Worm (Caenorhabditis elegans) whole organism, mixed stage, embryonic: ENCODE measurements around the gene fbxa-176.
A peak's percentile ranks its signal among the peaks of the same experiment; 100 is the strongest.

ENCODE experiments used
- M03D4.4 ChIP-seq: sonication (generic microtip); optimal IDR thresholded peaks from 2 replicates; lab custom pipeline; 2017; ENCODE audit warnings: mild to moderate bottlenecking, missing genetic modification characterization, missing compliant biosample characterization
- blmp-1 ChIP-seq: fragments of 150-350 bp; optimal IDR thresholded peaks from 2 replicates; lab custom pipeline; 2014; ENCODE audit warnings: missing biosample characterization, missing genetic modification characterization
- ceh-39 ChIP-seq: fragments of 150-350 bp; optimal IDR thresholded peaks from 2 replicates; lab custom pipeline; 2014; ENCODE audit warnings: missing biosample characterization, missing genetic modification characterization
- ceh-43 ChIP-seq: fragments of 200-800 bp; sonication (Bioruptor generic); optimal IDR thresholded peaks from 2 replicates; lab custom pipeline; 2018; ENCODE audit warnings: mild to moderate bottlenecking, missing genetic modification characterization, moderate library complexity, missing compliant biosample characterization
- ceh-83 ChIP-seq: fragments of 200-800 bp; sonication (Bioruptor generic); optimal IDR thresholded peaks from 2 replicates; lab custom pipeline; 2018; ENCODE audit warnings: mild to moderate bottlenecking, missing genetic modification characterization, missing compliant biosample characterization
- ces-1 ChIP-seq: fragments of 150-350 bp; optimal IDR thresholded peaks from 2 replicates; lab custom pipeline; 2014; ENCODE audit warnings: missing biosample characterization, missing genetic modification reagents, missing genetic modification characterization
- cnd-1 ChIP-seq: fragments of 200-800 bp; sonication (Bioruptor generic); optimal IDR thresholded peaks from 2 replicates; lab custom pipeline; 2018; ENCODE audit warnings: mild to moderate bottlenecking, missing genetic modification characterization, missing compliant biosample characterization
- drap-1 ChIP-seq: fragments of 200-800 bp; sonication (Bioruptor generic); optimal IDR thresholded peaks from 3 replicates; lab custom pipeline; 2018; ENCODE audit warnings: mild to moderate bottlenecking, missing genetic modification characterization, missing compliant biosample characterization
- elt-1 ChIP-seq: sonication (generic microtip); optimal IDR thresholded peaks from 2 replicates; lab custom pipeline; 2017; ENCODE audit warnings: missing genetic modification characterization, mild to moderate bottlenecking, missing compliant biosample characterization, antibody characterized with exemption, moderate library complexity, borderline replicate concordance; ENCODE audit not compliant: insufficient read depth
- elt-3 ChIP-seq: fragments of 150-350 bp; optimal IDR thresholded peaks from 2 replicates; lab custom pipeline; 2014; ENCODE audit warnings: missing biosample characterization, missing genetic modification characterization
- flh-1 ChIP-seq: fragments of 200-800 bp; sonication (Bioruptor generic); optimal IDR thresholded peaks from 2 replicates; lab custom pipeline; 2018; ENCODE audit warnings: mild to moderate bottlenecking, missing genetic modification characterization, moderate library complexity, missing compliant biosample characterization
- ham-2 ChIP-seq: fragments of 200-800 bp; sonication (Bioruptor generic); optimal IDR thresholded peaks from 2 replicates; lab custom pipeline; 2018; ENCODE audit warnings: mild to moderate bottlenecking, missing genetic modification characterization, missing compliant biosample characterization
- hlh-1 ChIP-seq: fragments of 150-350 bp; optimal IDR thresholded peaks from 2 replicates; lab custom pipeline; 2014; ENCODE audit warnings: missing biosample characterization, missing genetic modification reagents, missing genetic modification characterization
- lin-32 ChIP-seq: fragments of 200-800 bp; sonication (Bioruptor generic); optimal IDR thresholded peaks from 2 replicates; lab custom pipeline; 2018; ENCODE audit warnings: mild to moderate bottlenecking, missing genetic modification characterization, missing compliant biosample characterization
- lsy-2 ChIP-seq: fragments of 150-350 bp; optimal IDR thresholded peaks from 2 replicates; lab custom pipeline; 2014; ENCODE audit warnings: missing biosample characterization, missing genetic modification characterization
- mab-5 ChIP-seq: fragments of 150-350 bp; optimal IDR thresholded peaks from 2 replicates; lab custom pipeline; 2014; ENCODE audit warnings: missing biosample characterization, missing genetic modification characterization
- mep-1 ChIP-seq: fragments of 150-350 bp; optimal IDR thresholded peaks from 2 replicates; lab custom pipeline; 2017; ENCODE audit warnings: missing biosample characterization, missing genetic modification reagents, missing genetic modification characterization, inconsistent platforms
- mls-2 ChIP-seq: sonication (generic microtip); optimal IDR thresholded peaks from 2 replicates; lab custom pipeline; 2016; ENCODE audit warnings: mild to moderate bottlenecking, missing genetic modification characterization, moderate library complexity, missing compliant biosample characterization
- nhr-12 ChIP-seq: fragments of 150-350 bp; optimal IDR thresholded peaks from 2 replicates; lab custom pipeline; 2014; ENCODE audit warnings: missing biosample characterization, missing genetic modification characterization
- nhr-2 ChIP-seq: fragments of 150-350 bp; optimal IDR thresholded peaks from 2 replicates; lab custom pipeline; 2014; ENCODE audit warnings: missing biosample characterization, missing genetic modification characterization
- nhr-237 ChIP-seq: fragments of 150-350 bp; optimal IDR thresholded peaks from 2 replicates; lab custom pipeline; 2014; ENCODE audit warnings: missing biosample characterization, missing genetic modification characterization
- pha-4 ChIP-seq: fragments of 150-350 bp; optimal IDR thresholded peaks from 2 replicates; lab custom pipeline; 2018; ENCODE audit warnings: missing biosample characterization, missing genetic modification reagents, missing genetic modification characterization
- sem-2 ChIP-seq: fragments of 200-800 bp; sonication (Bioruptor generic); optimal IDR thresholded peaks from 2 replicates; lab custom pipeline; 2018; ENCODE audit warnings: mild to moderate bottlenecking, missing genetic modification characterization, missing compliant biosample characterization
- snpc-4 ChIP-seq: fragments of 150-350 bp; optimal IDR thresholded peaks from 2 replicates; lab custom pipeline; 2014; ENCODE audit warnings: missing biosample characterization, missing genetic modification characterization
- sptf-1 ChIP-seq: sonication (generic microtip); optimal IDR thresholded peaks from 2 replicates; lab custom pipeline; 2017; ENCODE audit warnings: mild to moderate bottlenecking, missing genetic modification characterization, moderate library complexity, missing compliant biosample characterization
- unc-39 ChIP-seq: fragments of 150-350 bp; optimal IDR thresholded peaks from 2 replicates; lab custom pipeline; 2014; ENCODE audit warnings: missing biosample characterization, missing genetic modification characterization
- zip-8 ChIP-seq: fragments of 150-350 bp; optimal IDR thresholded peaks from 2 replicates; lab custom pipeline; 2014; ENCODE audit warnings: missing biosample characterization, missing genetic modification characterization
- ztf-11 ChIP-seq: fragments of 150-350 bp; optimal IDR thresholded peaks from 2 replicates; lab custom pipeline; 2014; ENCODE audit warnings: missing biosample characterization, missing genetic modification characterization

Gene fbxa-176

DNA sequence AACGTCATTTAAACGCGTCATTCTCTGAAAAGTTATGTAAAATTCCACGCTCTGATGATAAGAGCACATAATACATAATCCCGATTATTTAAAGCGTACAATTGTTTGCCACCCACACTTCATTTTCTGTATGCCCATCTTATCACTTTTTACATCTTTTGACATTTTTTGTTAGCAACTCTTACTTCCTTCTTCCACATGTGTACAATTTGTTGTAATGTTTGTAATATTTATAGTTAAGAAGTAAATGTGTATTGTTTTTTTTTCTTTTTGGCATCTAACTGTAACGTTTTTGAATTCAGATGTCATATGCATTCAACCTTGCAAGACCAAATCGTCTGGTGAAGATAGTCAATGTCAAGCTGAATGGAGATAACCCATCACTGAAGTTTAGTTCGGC, 28.7 kb upstream of the fbxa-176 start, which contains the start of gene fbxa-136:
fbxa-136 (plus strand) TSS at position 301 of the 400 bp plus-strand sequence.
- no peak for TF ChIP-seq pha-4 (tag; lab: Kevin White, UChicago)

DNA sequence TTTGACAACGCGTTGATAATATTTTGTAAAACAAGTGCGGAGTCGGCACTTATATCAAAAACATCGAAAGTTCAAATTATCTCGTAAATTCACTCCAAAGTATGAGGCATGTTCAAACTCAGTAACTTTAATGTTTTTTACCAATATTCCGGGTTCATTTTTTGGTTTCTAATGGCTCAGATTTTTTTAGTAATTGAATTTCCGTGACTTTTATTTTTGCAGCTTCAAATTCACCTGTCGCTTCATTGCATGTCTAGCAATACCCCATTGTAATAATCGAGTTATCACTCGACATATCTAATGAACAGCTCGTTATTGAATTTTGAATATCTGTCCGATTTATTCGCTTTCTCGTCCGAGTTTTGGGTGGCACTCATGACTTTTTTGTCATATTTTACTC, 21.7 kb upstream of the fbxa-176 start, which contains the start of gene srz-90:
srz-90 (plus strand) TSS at position 301 of the 400 bp plus-strand sequence.
- TF ChIP-seq elt-1 (tag; lab: Kevin White, UChicago) (no peak), snpc-4 (tag; lab: Kevin White, UChicago) (no peak), mep-1 (tag; lab: Kevin White, UChicago) (no peak), ztf-11 (no peak), elt-3 (tag; lab: Kevin White, UChicago) (no peak), ces-1 (GFP tag; lab: Kevin White, UChicago) (no peak), mab-5 (tag; lab: Kevin White, UChicago) (no peak), unc-39 (no peak), nhr-12 (tag; lab: Kevin White, UChicago) (no peak), zip-8 (no peak), sptf-1 (tag; lab: Kevin White, UChicago) (no peak), flh-1 (no peak), ceh-43 (GFP tag; lab: Kevin White, UChicago) (no peak), cnd-1 (tag; lab: Kevin White, UChicago) (no peak), mls-2 (tag; lab: Kevin White, UChicago) (no peak), ceh-83 (GFP tag; lab: Kevin White, UChicago) (no peak), ceh-39 (tag; lab: Kevin White, UChicago) (no peak)

DNA sequence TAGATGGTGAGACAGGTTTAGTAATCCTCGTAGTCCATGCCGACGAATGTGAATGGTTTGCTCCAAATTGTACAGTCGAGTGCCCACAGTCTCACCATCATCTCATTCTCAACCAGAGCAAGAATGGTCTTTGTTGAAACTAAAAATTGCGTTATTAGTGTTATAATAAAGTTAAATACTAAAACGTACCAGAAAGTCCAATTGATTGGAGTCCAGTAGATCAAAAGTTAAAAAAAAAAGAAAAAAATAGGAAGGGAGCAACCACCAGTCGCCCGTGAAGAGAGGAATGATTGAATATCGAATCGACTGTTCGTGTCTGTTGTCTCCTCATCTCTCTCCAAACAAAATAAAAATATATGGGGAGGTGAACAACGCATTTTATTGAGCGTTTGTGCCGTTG, 19.0 kb upstream of the fbxa-176 start, which contains the start of gene C18D4.12:
C18D4.12 (minus strand) TSS at position 101 of the 400 bp plus-strand sequence.
- TF ChIP-seq sem-2 (GFP tag; lab: Kevin White, UChicago) (no peak), ceh-83 (GFP tag; lab: Kevin White, UChicago) (no peak), hlh-1 (tag; lab: Kevin White, UChicago) (no peak)

DNA sequence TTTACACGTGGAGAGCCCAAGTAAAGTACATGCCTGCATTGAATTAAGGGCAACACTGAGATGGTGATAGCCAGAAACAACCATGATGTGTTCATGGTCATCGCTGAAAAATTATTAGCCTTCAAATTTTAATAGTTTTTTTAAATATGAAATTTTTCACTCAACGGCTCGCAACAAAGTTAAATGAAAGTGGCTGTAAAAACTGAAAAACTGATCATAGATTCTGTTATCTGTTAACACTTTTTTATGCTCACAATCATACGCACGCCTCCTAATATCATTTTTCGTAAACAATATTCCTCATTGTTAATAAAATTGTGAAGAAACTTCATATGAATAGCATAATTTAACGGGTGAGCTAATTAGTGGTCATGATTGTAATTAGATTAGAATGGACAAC, 18.1 kb upstream of the fbxa-176 start, which contains the start of gene C18D4.4:
C18D4.4 (minus strand) TSS at position 101 of the 400 bp plus-strand sequence.
- no peak for TF ChIP-seq lin-32
- no peak for TF ChIP-seq lsy-2 (tag; lab: Kevin White, UChicago)
- no peak for TF ChIP-seq zip-8
- TF ChIP-seq nhr-2 (tag; lab: Kevin White, UChicago) = no peak

DNA sequence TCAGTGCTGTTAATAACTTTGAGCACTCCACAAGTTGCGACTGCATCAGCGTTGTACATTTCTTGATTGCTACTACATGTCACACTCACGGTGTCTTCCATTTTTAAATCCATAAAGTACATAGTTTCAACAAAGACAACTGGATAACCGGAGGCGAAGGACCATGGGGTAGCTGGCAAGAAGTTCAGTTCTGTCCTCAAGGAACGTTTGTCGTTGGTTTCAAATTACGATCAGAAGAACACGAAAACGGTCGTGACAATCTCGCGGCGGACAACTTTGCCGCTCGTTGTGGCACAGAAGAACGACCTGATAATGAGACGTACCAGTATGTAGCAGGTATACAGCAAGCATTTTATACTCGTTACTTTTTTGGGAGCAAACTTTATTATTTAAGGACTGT, 16.8 kb upstream of the fbxa-176 start, which contains the start of gene C18D4.3:
C18D4.3 (minus strand) TSS at position 101 of the 400 bp plus-strand sequence.
- TF ChIP-seq nhr-2 (tag; lab: Kevin White, UChicago) = no peak
- TF ChIP-seq ham-2 (GFP tag; lab: Kevin White, UChicago) = no peak
- TF ChIP-seq ceh-43 (GFP tag; lab: Kevin White, UChicago) = no peak
- no peak for TF ChIP-seq blmp-1
- no peak for TF ChIP-seq drap-1 (GFP tag; lab: Kevin White, UChicago)
- TF ChIP-seq ceh-83 (GFP tag; lab: Kevin White, UChicago) = no peak
- TF ChIP-seq elt-1 (tag; lab: Kevin White, UChicago) = no peak
- no peak for TF ChIP-seq ztf-11

DNA sequence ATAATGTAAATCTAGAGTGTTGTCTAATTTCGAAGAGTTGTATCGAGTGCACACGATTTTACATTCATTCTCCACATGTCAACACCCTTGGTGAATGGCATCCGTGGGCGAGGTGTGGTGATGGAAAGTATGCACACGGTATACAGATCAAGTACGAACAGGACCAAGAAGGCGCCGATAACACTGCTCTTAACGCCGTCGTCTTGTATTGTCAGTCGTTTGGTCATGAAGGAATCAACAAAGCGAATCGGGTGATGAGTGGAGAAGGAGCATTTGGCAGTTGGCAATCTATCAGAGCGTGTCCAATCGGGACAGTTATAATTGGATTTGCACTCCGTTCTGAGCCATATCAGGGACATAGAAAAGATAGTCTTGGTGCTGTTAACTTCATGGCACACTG, 16.3 kb upstream of the fbxa-176 start:
- no peak for TF ChIP-seq cnd-1 (tag; lab: Kevin White, UChicago)
- TF ChIP-seq mep-1 (tag; lab: Kevin White, UChicago) = no peak
- TF ChIP-seq M03D4.4 = no peak
- TF ChIP-seq elt-3 (tag; lab: Kevin White, UChicago) = no peak
- no peak for TF ChIP-seq nhr-2 (tag; lab: Kevin White, UChicago)
- TF ChIP-seq blmp-1 = no peak

DNA sequence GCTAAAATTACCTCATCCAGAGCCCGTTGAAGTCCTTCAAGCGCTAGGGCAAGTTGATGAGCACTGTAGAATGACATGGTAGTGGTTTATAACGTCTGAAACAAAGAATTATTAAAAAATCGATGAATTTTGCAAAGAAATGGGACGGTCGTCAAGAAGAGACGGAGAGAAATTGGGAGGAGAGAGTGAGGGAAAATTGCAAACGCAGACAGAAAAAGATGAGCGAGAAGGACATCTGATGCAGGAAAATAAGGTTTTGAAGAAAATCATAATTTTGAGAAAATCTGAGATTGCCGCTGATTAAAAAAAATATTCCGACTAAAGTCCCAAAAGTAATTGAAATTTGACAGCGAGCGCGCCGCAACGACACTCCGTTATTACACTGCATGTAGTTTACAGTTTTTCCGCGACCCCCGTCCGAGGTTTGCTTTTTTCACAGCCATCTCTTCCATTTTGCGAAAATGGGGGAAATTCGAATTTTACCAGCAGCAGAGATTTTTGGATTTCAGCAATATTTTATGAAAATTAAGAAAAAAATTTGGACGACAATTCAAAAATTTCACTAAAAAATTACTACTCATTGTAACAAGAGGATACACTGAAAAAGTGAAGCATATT, 11.1 kb upstream of the fbxa-176 start, which contains the start of gene C18D4.6:
C18D4.6 (minus strand) TSS at position 97 of the 618 bp plus-strand sequence.
- TF ChIP-seq nhr-2 (tag; lab: Kevin White, UChicago) (no peak), drap-1 (GFP tag; lab: Kevin White, UChicago) (peak; percentile 38), lin-32 (no peak), nhr-237 (tag; lab: Kevin White, UChicago) (no peak)
